Fruit fly (Drosophila melanogaster) whole organism, embryonic: ENCODE data around the gene HDAC4.
A peak's percentile ranks its signal among the peaks of the same experiment; 100 is the strongest.

Source experiments
- CG11560 ChIP-seq: fragments of 200-800 bp; sonication (Bioruptor generic); IDR thresholded peaks from 3 replicates; pipeline ENCODE4 v1.3.6; 2022; ENCODE audit warnings: missing biosample characterization, missing genetic modification characterization
- CG13775 ChIP-seq: fragments of 200-800 bp; sonication (Bioruptor generic); optimal IDR thresholded peaks from 3 replicates; lab custom pipeline; 2017; ENCODE audit warnings: missing biosample characterization, mild to moderate bottlenecking, missing genetic modification characterization
- CG13894 ChIP-seq: fragments of 200-800 bp; sonication (Bioruptor generic); optimal IDR thresholded peaks from 3 replicates; lab custom pipeline; 2018; ENCODE audit warnings: missing biosample characterization, mild to moderate bottlenecking, missing genetic modification characterization, moderate library complexity
- CG14014 ChIP-seq: fragments of 200-800 bp; sonication (Bioruptor generic); IDR thresholded peaks from 2 replicates; pipeline ENCODE4 v1.3.6; 2022; ENCODE audit warnings: missing biosample characterization, missing genetic modification characterization
- CG14441 ChIP-seq: fragments of 200-800 bp; sonication (Bioruptor generic); IDR thresholded peaks from 2 replicates; pipeline ENCODE4 v1.3.6; 2022; ENCODE audit warnings: missing biosample characterization, missing genetic modification characterization
- CG14667 ChIP-seq: fragments of 200-800 bp; sonication (Bioruptor generic); IDR thresholded peaks from 2 replicates; pipeline ENCODE4 v1.3.6; 2022; ENCODE audit warnings: missing biosample characterization, missing genetic modification characterization
- CG15514 ChIP-seq: fragments of 200-800 bp; sonication (Bioruptor generic); optimal IDR thresholded peaks from 3 replicates; lab custom pipeline; 2017; ENCODE audit warnings: missing biosample characterization, missing genetic modification characterization, mild to moderate bottlenecking, moderate library complexity, missing genetic modification reagents
- CG1647 ChIP-seq: fragments of 200-800 bp; sonication (Bioruptor generic); optimal IDR thresholded peaks from 3 replicates; lab custom pipeline; 2016; ENCODE audit warnings: missing biosample characterization, missing genetic modification characterization
- CG17802 ChIP-seq: fragments of 200-800 bp; sonication (Bioruptor generic); optimal IDR thresholded peaks from 2 replicates; lab custom pipeline; 2018; ENCODE audit warnings: missing biosample characterization, mild to moderate bottlenecking, missing genetic modification characterization, moderate library complexity
- CG2678 ChIP-seq: fragments of 200-800 bp; sonication (Bioruptor generic); optimal IDR thresholded peaks from 3 replicates; lab custom pipeline; 2019; ENCODE audit warnings: missing biosample characterization, mild to moderate bottlenecking, missing genetic modification characterization, moderate library complexity
- CG33557 ChIP-seq: fragments of 200-800 bp; sonication (Bioruptor generic); optimal IDR thresholded peaks from 2 replicates; lab custom pipeline; 2019; ENCODE audit warnings: missing biosample characterization, mild to moderate bottlenecking, missing genetic modification characterization, moderate library complexity
- CG34422 ChIP-seq: fragments of 200-800 bp; sonication (Bioruptor generic); IDR thresholded peaks from 3 replicates; pipeline ENCODE4 v1.3.6; 2022; ENCODE audit warnings: missing biosample characterization, missing genetic modification characterization
- CG4730 ChIP-seq: fragments of 200-800 bp; sonication (Bioruptor generic); IDR thresholded peaks from 2 replicates; pipeline ENCODE4 v1.3.6; 2022; ENCODE audit warnings: missing biosample characterization, missing genetic modification characterization
- CG4854 ChIP-seq: fragments of 200-800 bp; sonication (Bioruptor generic); optimal IDR thresholded peaks from 2 replicates; lab custom pipeline; 2016; ENCODE audit warnings: missing biosample characterization, missing genetic modification characterization, inconsistent platforms
- CG6175 ChIP-seq: fragments of 200-800 bp; sonication (Bioruptor generic); IDR thresholded peaks from 3 replicates; pipeline ENCODE4 v1.3.6; 2022; ENCODE audit warnings: missing biosample characterization, missing genetic modification characterization
- CG8388 ChIP-seq: fragments of 200-800 bp; sonication (Bioruptor generic); optimal IDR thresholded peaks from 2 replicates; lab custom pipeline; 2019; ENCODE audit warnings: missing biosample characterization, mild to moderate bottlenecking, missing genetic modification characterization, moderate library complexity
- CG9932 ChIP-seq: fragments of 200-800 bp; sonication (Bioruptor generic); IDR thresholded peaks from 2 replicates; pipeline ENCODE4 v1.3.6; 2022; ENCODE audit warnings: missing biosample characterization, missing genetic modification characterization
- D19A ChIP-seq: fragments of 200-800 bp; optimal IDR thresholded peaks from 3 replicates; lab custom pipeline; 2019; ENCODE audit warnings: missing biosample characterization, mild to moderate bottlenecking, missing genetic modification characterization, moderate library complexity
- D19B ChIP-seq: fragments of 200-800 bp; sonication (Bioruptor generic); optimal IDR thresholded peaks from 2 replicates; lab custom pipeline; 2017; ENCODE audit warnings: missing biosample characterization, mild to moderate bottlenecking, missing genetic modification characterization
- Dref ChIP-seq: fragments of 200-800 bp; sonication (Bioruptor generic); IDR thresholded peaks from 2 replicates; pipeline ENCODE4 v1.3.6; 2022; ENCODE audit warnings: missing biosample characterization, missing genetic modification characterization
- Hr51 ChIP-seq, 2 experiments: fragments of 200-800 bp; sonication (Bioruptor generic); optimal IDR thresholded peaks; 2 replicates in 1 of 2; 3 replicates in 1 of 2; lab custom pipeline; 2016 to 2018; ENCODE audit warnings: missing biosample characterization in 2 of 2, missing genetic modification characterization in 2 of 2, mild to moderate bottlenecking in 1 of 2, moderate library complexity in 1 of 2
- Hr78 ChIP-seq, 2 experiments: fragments of 200-800 bp in 1 of 2; fragments of >200 bp in 1 of 2; sonication (Bioruptor generic) in 1 of 2; optimal IDR thresholded peaks; 2 replicates each; lab custom pipeline; 2017 to 2019; ENCODE audit warnings: missing biosample characterization in 2 of 2, missing genetic modification characterization in 2 of 2, mild to moderate bottlenecking in 1 of 2, moderate library complexity in 1 of 2
- Nf-YA ChIP-seq: fragments of 200-800 bp; sonication (Bioruptor generic); IDR thresholded peaks from 2 replicates; pipeline ENCODE4 v1.3.6; 2022; ENCODE audit warnings: missing biosample characterization, missing genetic modification characterization
- Nf-YB ChIP-seq: fragments of 200-800 bp; sonication (Bioruptor generic); optimal IDR thresholded peaks from 3 replicates; lab custom pipeline; 2019; ENCODE audit warnings: missing biosample characterization, mild to moderate bottlenecking, missing genetic modification characterization, moderate library complexity
- PHDP ChIP-seq: fragments of 200-800 bp; sonication (Bioruptor generic); optimal IDR thresholded peaks from 3 replicates; lab custom pipeline; 2018; ENCODE audit warnings: missing biosample characterization, mild to moderate bottlenecking, missing genetic modification characterization, moderate library complexity
- Ssrp ChIP-seq: fragments of 200-800 bp; sonication (Bioruptor generic); optimal IDR thresholded peaks from 2 replicates; lab custom pipeline; 2018; ENCODE audit warnings: missing biosample characterization, mild to moderate bottlenecking, missing genetic modification characterization, moderate library complexity
- bab2 ChIP-seq: fragments of 200-800 bp; sonication (Bioruptor generic); optimal IDR thresholded peaks from 2 replicates; lab custom pipeline; 2016; ENCODE audit warnings: missing biosample characterization, missing genetic modification characterization
- cas ChIP-seq: fragments of 200-800 bp; sonication (Bioruptor generic); IDR thresholded peaks from 2 replicates; pipeline ENCODE4 v1.3.6; 2022; ENCODE audit warnings: missing biosample characterization, missing genetic modification characterization
- chn ChIP-seq: fragments of 200-800 bp; sonication (Bioruptor generic); optimal IDR thresholded peaks from 2 replicates; lab custom pipeline; 2016; ENCODE audit warnings: missing biosample characterization, missing genetic modification characterization
- dimm ChIP-seq: fragments of 200-800 bp; sonication (Bioruptor generic); IDR thresholded peaks from 2 replicates; pipeline ENCODE4 v1.3.6; 2022; ENCODE audit warnings: missing biosample characterization, missing genetic modification characterization
- dmrt11E ChIP-seq: fragments of 200-800 bp; sonication (Bioruptor generic); optimal IDR thresholded peaks from 3 replicates; lab custom pipeline; 2018; ENCODE audit warnings: missing biosample characterization, mild to moderate bottlenecking, missing genetic modification characterization, moderate library complexity
- dmrt99B ChIP-seq: fragments of 200-800 bp; sonication (Bioruptor generic); optimal IDR thresholded peaks from 2 replicates; lab custom pipeline; 2018; ENCODE audit warnings: missing biosample characterization, mild to moderate bottlenecking, missing genetic modification characterization, moderate library complexity
- dpn ChIP-seq, 2 experiments: fragments of 200-800 bp; sonication (Bioruptor generic); optimal IDR thresholded peaks; 3 replicates each; lab custom pipeline; 2016; ENCODE audit warnings: missing biosample characterization in 2 of 2, missing genetic modification characterization in 2 of 2
- eyg ChIP-seq: fragments of 200-800 bp; sonication (Bioruptor generic); optimal IDR thresholded peaks from 3 replicates; lab custom pipeline; 2016; ENCODE audit warnings: missing biosample characterization, missing genetic modification characterization
- grau ChIP-seq: fragments of 200-800 bp; optimal IDR thresholded peaks from 3 replicates; lab custom pipeline; 2019; ENCODE audit warnings: missing biosample characterization, mild to moderate bottlenecking, missing genetic modification characterization, moderate library complexity
- gsb ChIP-seq: fragments of 200-800 bp; sonication (Bioruptor generic); IDR thresholded peaks from 2 replicates; pipeline ENCODE4 v1.3.6; 2022; ENCODE audit warnings: missing biosample characterization, missing genetic modification characterization
- hbn ChIP-seq: fragments of 200-800 bp; sonication (Bioruptor generic); IDR thresholded peaks from 2 replicates; pipeline ENCODE4 v1.3.6; 2022; ENCODE audit warnings: missing biosample characterization, missing genetic modification characterization; ENCODE audit not compliant: partially characterized antibody
- hkb ChIP-seq, 2 experiments: fragments of 200-800 bp in 1 of 2; fragments of >200 bp in 1 of 2; sonication (Bioruptor generic) in 1 of 2; IDR thresholded peaks in 1 of 2; optimal IDR thresholded peaks in 1 of 2; 2 replicates each; pipeline versions ENCODE4 v1.3.6 to Lab custom; 2017 to 2022; ENCODE audit warnings: missing biosample characterization in 1 of 2, missing genetic modification characterization in 1 of 2
- kah ChIP-seq: fragments of 200-800 bp; sonication (Bioruptor generic); optimal IDR thresholded peaks from 2 replicates; lab custom pipeline; 2018; ENCODE audit warnings: missing biosample characterization, mild to moderate bottlenecking, missing genetic modification characterization
- ken ChIP-seq: fragments of 200-800 bp; sonication (Bioruptor generic); IDR thresholded peaks from 3 replicates; pipeline ENCODE4 v1.3.6; 2022; ENCODE audit warnings: missing biosample characterization, missing genetic modification characterization
- klu ChIP-seq: fragments of 200-800 bp; sonication (Bioruptor generic); IDR thresholded peaks from 2 replicates; pipeline ENCODE4 v1.3.6; 2022; ENCODE audit warnings: missing biosample characterization, missing genetic modification characterization
- lmd ChIP-seq: fragments of 200-800 bp; sonication (Bioruptor generic); IDR thresholded peaks from 2 replicates; pipeline ENCODE4 v1.3.6; 2022; ENCODE audit warnings: missing biosample characterization, missing genetic modification characterization
- pzg ChIP-seq: fragments of 200-800 bp; sonication (Bioruptor generic); optimal IDR thresholded peaks from 3 replicates; lab custom pipeline; 2018; ENCODE audit warnings: missing biosample characterization, mild to moderate bottlenecking, missing genetic modification characterization, moderate library complexity
- sc ChIP-seq, 3 experiments: fragments of >200 bp in 2 of 3; fragments of 200-800 bp in 1 of 3; sonication (Bioruptor generic) in 1 of 3; optimal IDR thresholded peaks; 2 replicates in 2 of 3; 3 replicates in 1 of 3; lab custom pipeline; 2017; ENCODE audit warnings: mild to moderate bottlenecking in 1 of 3, missing biosample characterization in 1 of 3, missing genetic modification characterization in 1 of 3, missing genetic modification reagents in 1 of 3
- ssp ChIP-seq: fragments of 200-800 bp; sonication (Bioruptor generic); IDR thresholded peaks from 2 replicates; pipeline ENCODE4 v1.3.6; 2022; ENCODE audit warnings: missing biosample characterization, missing genetic modification characterization
- sug ChIP-seq: fragments of 200-800 bp; optimal IDR thresholded peaks from 2 replicates; lab custom pipeline; 2019; ENCODE audit warnings: missing biosample characterization, mild to moderate bottlenecking, missing genetic modification characterization, moderate library complexity
- vvl ChIP-seq: fragments of 200-800 bp; sonication (Bioruptor generic); IDR thresholded peaks from 2 replicates; pipeline ENCODE4 v1.3.6; 2022; ENCODE audit warnings: missing biosample characterization, missing genetic modification characterization

HDAC4 gene

DNA sequence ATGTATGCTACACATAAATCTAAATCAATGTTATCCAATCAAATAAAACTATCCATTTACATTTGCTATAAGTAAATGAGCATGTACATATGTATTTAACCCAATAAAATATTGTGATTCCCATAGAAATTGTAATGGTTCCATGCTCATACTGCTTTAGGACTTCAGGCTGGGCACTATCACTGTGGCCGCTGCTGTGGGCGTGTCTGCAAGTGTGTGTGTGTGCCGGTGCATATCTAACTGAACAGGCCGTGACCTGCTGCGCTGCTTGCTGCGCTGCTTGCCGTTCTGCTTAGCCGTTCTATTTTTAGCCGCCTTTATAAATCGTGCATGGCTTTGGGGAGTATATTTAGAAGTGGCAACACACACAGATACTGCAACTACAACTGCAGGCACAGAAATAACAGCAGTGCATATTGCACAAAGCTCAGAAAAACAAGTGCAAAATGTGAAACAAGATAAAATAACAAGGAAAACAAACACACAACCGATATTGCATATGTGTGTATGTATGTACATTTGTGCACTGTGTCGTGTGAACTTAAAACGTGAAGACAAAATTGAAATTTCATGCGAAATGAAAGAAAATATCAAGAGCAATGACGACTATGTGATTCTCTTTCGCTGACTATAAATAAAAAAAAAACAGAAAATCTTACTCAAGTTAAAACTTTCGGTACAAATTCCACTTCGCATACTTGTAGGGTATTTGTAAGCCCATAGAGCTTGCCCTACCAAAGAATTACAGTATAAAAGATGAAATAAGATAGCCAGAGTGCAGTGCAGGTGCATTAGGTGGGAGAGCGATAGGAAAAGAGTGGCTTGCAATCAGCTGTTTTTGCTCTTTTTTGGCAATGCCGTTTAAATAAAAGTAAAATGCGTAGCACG lies 7.6 kb downstream of the HDAC4 start (continued):
- TF ChIP-seq ken (GFP tag; lab: Robert Waterston, UW) (no peak), CG34422 (GFP tag; lab: Robert Waterston, UW) (0 out of 3 replicates have a peak, but pooled peaks have one; percentile 25), CG4730 (GFP tag; lab: Robert Waterston, UW) (no peak), sug (tag; lab: Kevin White, UChicago) (no peak), Hr51 (GFP tag; optimal IDR thresholded peaks at IDR 0.05; lab: Kevin White, UChicago) (peak in 1 of 2 experiments; percentile 39), grau (peak; percentile 49), CG14441 (GFP tag; lab: Robert Waterston, UW) (peak; percentile 30; the same call in 1 of the 2 replicates), hbn (no peak), CG15514 (GFP tag; lab: Kevin White, UChicago) (no peak), vvl (peak; percentile 32; the same call in 1 of the 2 replicates), CG4854 (GFP tag; lab: Kevin White, UChicago) (no peak), D19B (peak; percentile 32), kah (GFP tag; lab: Kevin White, UChicago) (no peak), CG6175 (GFP tag; lab: Robert Waterston, UW) (no peak), Ssrp (tag; lab: Kevin White, UChicago) (no peak), klu (GFP tag; lab: Robert Waterston, UW) (no peak), CG13894 (tag; lab: Kevin White, UChicago) (no peak), ssp (GFP tag; lab: Robert Waterston, UW) (no peak), dimm (GFP tag; lab: Robert Waterston, UW) (no peak), bab2 (GFP tag; lab: Kevin White, UChicago) (peak; percentile 29), sc (optimal IDR thresholded peaks at IDR 0.05; lab: Kevin White, UChicago) (no peak), sc (GFP tag; optimal IDR thresholded peaks at IDR 0.05; lab: Kevin White, UChicago) (no peak), gsb (GFP tag; lab: Robert Waterston, UW) (no peak), CG17802 (no peak), CG1647 (GFP tag; lab: Kevin White, UChicago) (peak; percentile 24), lmd (GFP tag; lab: Robert Waterston, UW) (0 out of 2 replicates have a peak, but pooled peaks have one; percentile 6), D19A (tag; lab: Kevin White, UChicago) (peak; percentile 81), Nf-YA (GFP tag; lab: Robert Waterston, UW) (no peak), CG14014 (GFP tag; lab: Robert Waterston, UW) (0 out of 2 replicates have a peak, but pooled peaks have one; percentile 33), PHDP (tag; lab: Kevin White, UChicago) (peak; percentile 22), CG2678 (no peak), Dref (GFP tag; lab: Robert Waterston, UW) (no peak), chn (GFP tag; lab: Kevin White, UChicago) (no peak), CG14667 (GFP tag; lab: Robert Waterston, UW) (no peak), CG8388 (GFP tag; lab: Kevin White, UChicago) (no peak), cas (GFP tag; lab: Robert Waterston, UW) (no peak), pzg (GFP tag; lab: Kevin White, UChicago) (no peak), CG13775 (GFP tag; lab: Kevin White, UChicago) (no peak), dmrt11E (tag; lab: Kevin White, UChicago) (peak; percentile 44), dmrt99B (peak; percentile 25), CG33557 (GFP tag; lab: Kevin White, UChicago) (no peak), eyg (GFP tag; lab: Kevin White, UChicago) (no peak), CG11560 (no peak), Nf-YB (GFP tag; lab: Kevin White, UChicago) (no peak), dpn (GFP tag; optimal IDR thresholded peaks at IDR 0.05; lab: Kevin White, UChicago) (peak; percentile 17 to 30), CG9932 (GFP tag; lab: Robert Waterston, UW) (no peak), hkb (optimal IDR thresholded peaks at IDR 0.05; lab: Kevin White, UChicago) (no peak), hkb (GFP tag; IDR thresholded peaks at IDR 0.05; lab: Robert Waterston, UW) (0 out of 2 replicates have a peak, but pooled peaks have one; percentile 30), Hr78 (GFP tag; optimal IDR thresholded peaks at IDR 0.05; lab: Kevin White, UChicago) (peak in 1 of 2 experiments; percentile 58)
